Worm (Caenorhabditis elegans): ENCODE results near the gene F18A1.1.

ce11 chrII:7695636-7696035 is 10.9 kb downstream of the F18A1.1 start:
- TF ChIP-seq ztf-11 (tag; optimal IDR thresholded peaks at IDR 0.05) (no peak), lin-13 (tag; optimal IDR thresholded peaks at IDR 0.05) (no peak)
